Fruit fly (Drosophila melanogaster) whole organism, embryonic: ENCODE results near the gene CG46440.

Experiments
- Bgb ChIP-seq: fragments of 200-800 bp; sonication (Bioruptor generic); IDR thresholded peaks from 2 replicates; pipeline ENCODE4 v1.3.6; 2022; ENCODE audit warnings: missing biosample characterization, missing genetic modification characterization; ENCODE audit not compliant: partially characterized antibody
- BtbVII ChIP-seq: fragments of 200-800 bp; sonication (Bioruptor generic); optimal IDR thresholded peaks from 3 replicates; lab custom pipeline; 2017; ENCODE audit warnings: missing biosample characterization, mild to moderate bottlenecking, missing genetic modification characterization
- C15 ChIP-seq: fragments of 200-800 bp; sonication (Bioruptor generic); IDR thresholded peaks from 3 replicates; pipeline ENCODE4 v1.3.6; 2022; ENCODE audit warnings: missing biosample characterization, missing genetic modification characterization
- CG10274 ChIP-seq: fragments of 200-800 bp; sonication (Bioruptor generic); optimal IDR thresholded peaks from 3 replicates; lab custom pipeline; 2017; ENCODE audit warnings: missing biosample characterization, mild to moderate bottlenecking, missing genetic modification characterization
- CG10321 ChIP-seq: fragments of 200-800 bp; sonication (Bioruptor generic); IDR thresholded peaks from 2 replicates; pipeline ENCODE4 v1.3.6; 2022; ENCODE audit warnings: missing biosample characterization, missing genetic modification characterization
- CG10431 ChIP-seq: fragments of 200-800 bp; sonication (Bioruptor generic); optimal IDR thresholded peaks from 3 replicates; lab custom pipeline; 2018; ENCODE audit warnings: missing biosample characterization, mild to moderate bottlenecking, missing genetic modification characterization
- CG10543 ChIP-seq: fragments of 200-800 bp; sonication (Bioruptor generic); optimal IDR thresholded peaks from 3 replicates; lab custom pipeline; 2017; ENCODE audit warnings: missing biosample characterization, mild to moderate bottlenecking, missing genetic modification characterization, moderate library complexity
- CG10654 ChIP-seq: fragments of 200-800 bp; sonication (Bioruptor generic); optimal IDR thresholded peaks from 2 replicates; lab custom pipeline; 2016; ENCODE audit warnings: missing biosample characterization, missing genetic modification characterization
- CG11247 ChIP-seq: fragments of 200-800 bp; sonication (Bioruptor generic); IDR thresholded peaks from 2 replicates; pipeline ENCODE4 v1.3.6; 2022; ENCODE audit warnings: missing biosample characterization, missing genetic modification characterization
- CG12071 ChIP-seq: fragments of 200-800 bp; sonication (Bioruptor generic); optimal IDR thresholded peaks from 3 replicates; lab custom pipeline; 2018; ENCODE audit warnings: missing biosample characterization, mild to moderate bottlenecking, missing genetic modification characterization
- CG12104 ChIP-seq: fragments of 200-800 bp; sonication (Bioruptor generic); optimal IDR thresholded peaks from 3 replicates; lab custom pipeline; 2016; ENCODE audit warnings: missing biosample characterization, missing genetic modification characterization
- CG15601 ChIP-seq: fragments of 200-800 bp; sonication (Bioruptor generic); optimal IDR thresholded peaks from 3 replicates; lab custom pipeline; 2019; ENCODE audit warnings: missing biosample characterization, mild to moderate bottlenecking, missing genetic modification characterization, moderate library complexity
- CG17186 ChIP-seq: fragments of 200-800 bp; sonication (Bioruptor generic); optimal IDR thresholded peaks from 3 replicates; lab custom pipeline; 2017; ENCODE audit warnings: missing biosample characterization, missing genetic modification reagents, missing genetic modification characterization
- CG17385 ChIP-seq: fragments of 200-800 bp; sonication (Bioruptor generic); optimal IDR thresholded peaks from 3 replicates; lab custom pipeline; 2018; ENCODE audit warnings: missing biosample characterization, mild to moderate bottlenecking, missing genetic modification characterization
- CG17829 ChIP-seq: fragments of 200-800 bp; optimal IDR thresholded peaks from 2 replicates; lab custom pipeline; 2019; ENCODE audit warnings: missing biosample characterization, mild to moderate bottlenecking, missing genetic modification characterization, moderate library complexity
- CG33557 ChIP-seq: fragments of 200-800 bp; sonication (Bioruptor generic); optimal IDR thresholded peaks from 2 replicates; lab custom pipeline; 2019; ENCODE audit warnings: missing biosample characterization, mild to moderate bottlenecking, missing genetic modification characterization, moderate library complexity
- CG34376 ChIP-seq: fragments of 200-800 bp; sonication (Bioruptor generic); optimal IDR thresholded peaks from 2 replicates; lab custom pipeline; 2018; ENCODE audit warnings: missing biosample characterization, mild to moderate bottlenecking, missing genetic modification characterization
- CG7271 ChIP-seq: fragments of 200-800 bp; sonication (Bioruptor generic); optimal IDR thresholded peaks from 2 replicates; lab custom pipeline; 2018; ENCODE audit warnings: missing biosample characterization, mild to moderate bottlenecking, missing genetic modification characterization, moderate library complexity
- CG9932 ChIP-seq: fragments of 200-800 bp; sonication (Bioruptor generic); IDR thresholded peaks from 2 replicates; pipeline ENCODE4 v1.3.6; 2022; ENCODE audit warnings: missing biosample characterization, missing genetic modification characterization
- CTCF ChIP-seq: fragments of 200-800 bp; sonication (Bioruptor generic); optimal IDR thresholded peaks from 2 replicates; lab custom pipeline; 2017; ENCODE audit warnings: missing biosample characterization, mild to moderate bottlenecking, missing genetic modification characterization, moderate library complexity
- D ChIP-seq, 2 experiments: fragments of 200-800 bp in 1 of 2; fragments of >200 bp in 1 of 2; sonication (Bioruptor generic) in 1 of 2; optimal IDR thresholded peaks; 2 replicates in 1 of 2; 3 replicates in 1 of 2; lab custom pipeline; 2017; ENCODE audit warnings: mild to moderate bottlenecking in 1 of 2, missing biosample characterization in 1 of 2, missing genetic modification characterization in 1 of 2, missing genetic modification reagents in 1 of 2
- Deaf1 ChIP-seq: fragments of 200-800 bp; optimal IDR thresholded peaks from 3 replicates; lab custom pipeline; 2019; ENCODE audit warnings: missing biosample characterization, mild to moderate bottlenecking, missing genetic modification characterization, moderate library complexity
- Elba2 ChIP-seq: fragments of 200-800 bp; sonication (Bioruptor generic); optimal IDR thresholded peaks from 3 replicates; lab custom pipeline; 2016; ENCODE audit warnings: missing biosample characterization, missing genetic modification characterization
- HLHmδ ChIP-seq: fragments of 200-800 bp; sonication (Bioruptor generic); optimal IDR thresholded peaks from 2 replicates; lab custom pipeline; 2018; ENCODE audit warnings: missing biosample characterization, mild to moderate bottlenecking, missing genetic modification characterization, moderate library complexity
- HmgD ChIP-seq: fragments of 200-800 bp; sonication (Bioruptor generic); optimal IDR thresholded peaks from 3 replicates; lab custom pipeline; 2016; ENCODE audit warnings: missing biosample characterization, missing genetic modification characterization
- HmgZ ChIP-seq: fragments of 200-800 bp; sonication (Bioruptor generic); optimal IDR thresholded peaks from 2 replicates; lab custom pipeline; 2018; ENCODE audit warnings: missing biosample characterization, mild to moderate bottlenecking, missing genetic modification characterization
- NC2β ChIP-seq: fragments of 200-800 bp; sonication (Bioruptor generic); optimal IDR thresholded peaks from 2 replicates; lab custom pipeline; 2016; ENCODE audit warnings: missing biosample characterization, missing genetic modification characterization
- Opbp ChIP-seq: fragments of 200-800 bp; sonication (Bioruptor generic); IDR thresholded peaks from 3 replicates; pipeline ENCODE4 v1.3.6; 2022; ENCODE audit warnings: missing biosample characterization, missing genetic modification characterization; ENCODE audit not compliant: partially characterized antibody
- PHDP ChIP-seq: fragments of 200-800 bp; sonication (Bioruptor generic); optimal IDR thresholded peaks from 3 replicates; lab custom pipeline; 2018; ENCODE audit warnings: missing biosample characterization, mild to moderate bottlenecking, missing genetic modification characterization, moderate library complexity
- Trl ChIP-seq, 3 experiments: fragments of >200 bp in 2 of 3; fragments of 200-800 bp in 1 of 3; sonication (Bioruptor generic) in 1 of 3; optimal IDR thresholded peaks; 2 replicates in 1 of 3; 3 replicates in 2 of 3; lab custom pipeline; 2016 to 2017; ENCODE audit warnings: missing biosample characterization in 1 of 3, missing genetic modification characterization in 1 of 3
- Xbp1 ChIP-seq: fragments of 200-800 bp; sonication (Bioruptor generic); optimal IDR thresholded peaks from 3 replicates; lab custom pipeline; 2016; ENCODE audit warnings: missing biosample characterization, mild to moderate bottlenecking, missing genetic modification characterization
- ase ChIP-seq: fragments of 200-800 bp; sonication (Bioruptor generic); IDR thresholded peaks from 3 replicates; pipeline ENCODE4 v1.3.6; 2022; ENCODE audit warnings: missing biosample characterization, missing genetic modification characterization
- bsh ChIP-seq, 2 experiments: fragments of 200-800 bp; sonication (Bioruptor generic); optimal IDR thresholded peaks; 2 replicates each; lab custom pipeline; 2017 to 2018; ENCODE audit warnings: mild to moderate bottlenecking in 2 of 2, missing biosample characterization in 2 of 2, missing genetic modification characterization in 2 of 2, moderate library complexity in 1 of 2
- chinmo ChIP-seq: fragments of 200-800 bp; sonication (Bioruptor generic); IDR thresholded peaks from 4 replicates; pipeline ENCODE4 v1.3.6; 2022; ENCODE audit warnings: missing biosample characterization, missing genetic modification characterization; ENCODE audit not compliant: partially characterized antibody
- crp ChIP-seq, 2 experiments: fragments of 200-800 bp; sonication (Bioruptor generic); optimal IDR thresholded peaks; 2 replicates in 1 of 2; 3 replicates in 1 of 2; lab custom pipeline; 2017; ENCODE audit warnings: missing biosample characterization in 2 of 2, missing genetic modification characterization in 2 of 2, mild to moderate bottlenecking in 1 of 2, moderate library complexity in 1 of 2
- kay ChIP-seq: fragments of 200-800 bp; sonication (Bioruptor generic); optimal IDR thresholded peaks from 2 replicates; lab custom pipeline; 2016; ENCODE audit warnings: missing biosample characterization, missing genetic modification characterization
- kni ChIP-seq: fragments of 200-800 bp; sonication (Bioruptor generic); optimal IDR thresholded peaks from 3 replicates; lab custom pipeline; 2017; ENCODE audit warnings: mild to moderate bottlenecking, missing biosample characterization, missing genetic modification reagents, missing genetic modification characterization
- lbe ChIP-seq: fragments of 200-800 bp; sonication (Bioruptor generic); optimal IDR thresholded peaks from 2 replicates; lab custom pipeline; 2016; ENCODE audit warnings: missing biosample characterization, mild to moderate bottlenecking, missing genetic modification characterization
- nerfin-1 ChIP-seq: fragments of 200-800 bp; sonication (Bioruptor generic); optimal IDR thresholded peaks from 3 replicates; lab custom pipeline; 2019; ENCODE audit warnings: missing biosample characterization, mild to moderate bottlenecking, missing genetic modification characterization, moderate library complexity
- nerfin-2 ChIP-seq: fragments of 200-800 bp; sonication (Bioruptor generic); IDR thresholded peaks from 2 replicates; pipeline ENCODE4 v1.3.6; 2022; ENCODE audit warnings: missing biosample characterization, missing genetic modification characterization; ENCODE audit not compliant: partially characterized antibody
- pita ChIP-seq: fragments of 200-800 bp; sonication (Bioruptor generic); optimal IDR thresholded peaks from 2 replicates; lab custom pipeline; 2017; ENCODE audit warnings: missing biosample characterization, mild to moderate bottlenecking, missing genetic modification characterization
- psq ChIP-seq: fragments of 200-800 bp; sonication (Bioruptor generic); optimal IDR thresholded peaks from 2 replicates; lab custom pipeline; 2017; ENCODE audit warnings: missing biosample characterization, missing genetic modification characterization
- sc ChIP-seq, 3 experiments: fragments of >200 bp in 2 of 3; fragments of 200-800 bp in 1 of 3; sonication (Bioruptor generic) in 1 of 3; optimal IDR thresholded peaks; 2 replicates in 2 of 3; 3 replicates in 1 of 3; lab custom pipeline; 2017; ENCODE audit warnings: mild to moderate bottlenecking in 1 of 3, missing biosample characterization in 1 of 3, missing genetic modification characterization in 1 of 3, missing genetic modification reagents in 1 of 3
- sna ChIP-seq: fragments of 200-800 bp; sonication (Bioruptor generic); IDR thresholded peaks from 2 replicates; pipeline ENCODE4 v1.3.6; 2022; ENCODE audit warnings: missing biosample characterization, missing genetic modification characterization; ENCODE audit not compliant: partially characterized antibody
- sob ChIP-seq: fragments of 200-800 bp; sonication (Bioruptor generic); IDR thresholded peaks from 2 replicates; pipeline ENCODE4 v1.3.6; 2022; ENCODE audit warnings: missing biosample characterization, missing genetic modification characterization
- sqz ChIP-seq: fragments of 200-800 bp; sonication (Bioruptor generic); optimal IDR thresholded peaks from 3 replicates; lab custom pipeline; 2018; ENCODE audit warnings: missing biosample characterization, mild to moderate bottlenecking, missing genetic modification characterization
- trem ChIP-seq: fragments of 200-800 bp; optimal IDR thresholded peaks from 3 replicates; lab custom pipeline; 2019; ENCODE audit warnings: missing biosample characterization, mild to moderate bottlenecking, missing genetic modification characterization, moderate library complexity

Gene CG46440

DNA sequence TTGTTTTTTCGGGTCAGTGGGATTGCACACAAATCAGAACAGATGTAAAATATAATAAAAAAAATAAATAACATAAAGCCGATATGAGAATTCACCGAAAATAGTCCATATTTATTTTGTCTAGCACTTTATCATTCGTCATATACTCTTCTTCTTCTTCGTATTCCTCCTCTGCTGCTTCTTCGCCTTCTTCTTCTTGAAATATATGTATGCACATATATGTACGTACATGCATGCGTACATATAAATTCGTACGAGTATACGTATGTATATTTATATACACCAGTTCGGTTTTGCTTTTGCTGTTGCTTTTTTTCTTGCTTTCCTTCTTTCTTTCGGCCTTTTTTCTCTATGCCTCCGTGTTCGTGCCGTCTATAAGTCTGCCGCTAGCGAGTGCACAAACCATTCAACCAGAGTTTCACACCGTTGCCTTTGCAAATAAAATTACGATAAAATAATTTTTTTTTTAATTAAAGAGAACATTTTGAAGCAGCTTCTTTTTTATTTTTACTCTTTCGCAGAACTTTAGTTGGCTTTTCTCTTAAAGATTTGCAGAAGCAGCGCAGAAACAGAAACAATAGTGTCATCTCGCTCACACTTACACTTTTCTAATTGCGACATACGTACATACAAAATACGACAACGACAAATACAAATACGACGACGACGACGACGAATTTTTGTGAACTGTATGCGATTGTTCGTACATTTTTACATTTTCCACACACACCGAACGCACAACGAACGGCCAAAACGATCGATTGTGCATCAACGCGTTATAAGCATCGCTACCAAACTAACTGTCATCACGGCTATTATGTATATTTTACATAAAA is 29.0 kb upstream of the CG46440 start (continued):
- peak in 1 of 2 experiments; percentile 95 for TF ChIP-seq bsh (GFP tag; optimal IDR thresholded peaks at IDR 0.05; lab: Kevin White, UChicago)
- peak; percentile 2 for TF ChIP-seq CG17829
- TF ChIP-seq CG11247 (GFP tag; lab: Robert Waterston, UW), result no peak
- no peak for TF ChIP-seq Opbp (GFP tag; lab: Robert Waterston, UW)
- no peak for TF ChIP-seq CG12071 (GFP tag; lab: Kevin White, UChicago)
- peak; percentile 58 for TF ChIP-seq Bgb (GFP tag; lab: Robert Waterston, UW)
- TF ChIP-seq D (optimal IDR thresholded peaks at IDR 0.05; lab: Kevin White, UChicago), result no peak
- TF ChIP-seq D (GFP tag; optimal IDR thresholded peaks at IDR 0.05; lab: Kevin White, UChicago), result no peak
- TF ChIP-seq sc (optimal IDR thresholded peaks at IDR 0.05; lab: Kevin White, UChicago), result no peak
- TF ChIP-seq sc (GFP tag; optimal IDR thresholded peaks at IDR 0.05; lab: Kevin White, UChicago), result no peak
- TF ChIP-seq trem (tag; lab: Kevin White, UChicago), result peak; percentile 48
- TF ChIP-seq CG12104 (GFP tag; lab: Kevin White, UChicago), result no peak
- TF ChIP-seq PHDP (tag; lab: Kevin White, UChicago), result no peak
- TF ChIP-seq HmgZ (tag; lab: Kevin White, UChicago), result peak; percentile 50
- peak; percentile 79 for TF ChIP-seq pita (GFP tag; lab: Kevin White, UChicago)
- no peak for TF ChIP-seq NC2β (GFP tag; lab: Kevin White, UChicago)
- TF ChIP-seq CG34376 (GFP tag; lab: Kevin White, UChicago), result peak; percentile 89
- TF ChIP-seq CG10543 (GFP tag; lab: Kevin White, UChicago), result peak; percentile 57
- no peak for TF ChIP-seq kay (GFP tag; lab: Kevin White, UChicago)
- no peak for TF ChIP-seq nerfin-2 (GFP tag; lab: Robert Waterston, UW)
- TF ChIP-seq CG17186 (GFP tag; lab: Kevin White, UChicago), result no peak
- TF ChIP-seq nerfin-1 (tag; lab: Kevin White, UChicago), result no peak
- TF ChIP-seq CG10431 (GFP tag; lab: Kevin White, UChicago), result peak; percentile 23
- TF ChIP-seq HmgD, result no peak
- TF ChIP-seq Xbp1 (GFP tag; lab: Kevin White, UChicago), result no peak
- peak; percentile 93 for TF ChIP-seq CG10321 (GFP tag; lab: Robert Waterston, UW)
- TF ChIP-seq CG15601 (tag; lab: Kevin White, UChicago), result no peak
- TF ChIP-seq chinmo (GFP tag; lab: Robert Waterston, UW), result peak; percentile 72; the same call in 1 of the 4 replicates
- peak in 1 of 2 experiments; percentile 73 for TF ChIP-seq Trl (optimal IDR thresholded peaks at IDR 0.05; lab: Kevin White, UChicago)
- no peak for TF ChIP-seq Trl (GFP tag; optimal IDR thresholded peaks at IDR 0.05; lab: Kevin White, UChicago)
- TF ChIP-seq kni, result no peak
- TF ChIP-seq Elba2 (GFP tag; lab: Kevin White, UChicago), result no peak
- no peak for TF ChIP-seq CG7271 (tag; lab: Kevin White, UChicago)
- no peak for TF ChIP-seq CG10654
- no peak for TF ChIP-seq CG9932 (GFP tag; lab: Robert Waterston, UW)
- peak; percentile 55 for TF ChIP-seq CTCF (GFP tag; lab: Kevin White, UChicago)
- TF ChIP-seq CG17385 (GFP tag; lab: Kevin White, UChicago), result peak; percentile 99
- no peak for TF ChIP-seq sna (GFP tag; lab: Robert Waterston, UW)
- TF ChIP-seq crp (GFP tag; optimal IDR thresholded peaks at IDR 0.05; lab: Kevin White, UChicago), result no peak
- peak; percentile 95 for TF ChIP-seq sqz (GFP tag; lab: Kevin White, UChicago)
- TF ChIP-seq HLHmδ, result no peak
- peak; percentile 47 for TF ChIP-seq lbe
- TF ChIP-seq CG33557 (GFP tag; lab: Kevin White, UChicago), result peak; percentile 30
- TF ChIP-seq C15, result no peak
- peak; percentile 88 for TF ChIP-seq Deaf1 (tag; lab: Kevin White, UChicago)
- no peak for TF ChIP-seq CG10274
- TF ChIP-seq psq (GFP tag; lab: Kevin White, UChicago), result peak; percentile 100
- TF ChIP-seq BtbVII, result no peak
- peak; percentile 51; the same call in 1 of the 2 replicates for TF ChIP-seq sob
- TF ChIP-seq ase (GFP tag; lab: Robert Waterston, UW), result no peak
